Worm (Caenorhabditis elegans) whole organism, L3 larva: ENCODE measurements around the gene mdh-1.

Experiments
- ZK546.5 ChIP-seq: sonication (generic microtip); optimal IDR thresholded peaks from 2 replicates; lab custom pipeline; 2017; ENCODE audit warnings: missing biosample characterization, missing genetic modification characterization
- daf-12 ChIP-seq: fragments of 150-350 bp; optimal IDR thresholded peaks from 2 replicates; lab custom pipeline; 2014; ENCODE audit warnings: missing biosample characterization, missing genetic modification reagents, missing genetic modification characterization
- egl-5 ChIP-seq: fragments of 150-350 bp; optimal IDR thresholded peaks from 2 replicates; lab custom pipeline; 2017; ENCODE audit warnings: missing biosample characterization, missing genetic modification reagents, missing genetic modification characterization, inconsistent platforms
- elt-1 ChIP-seq: fragments of 150-350 bp; optimal IDR thresholded peaks from 2 replicates; lab custom pipeline; 2014; ENCODE audit warnings: missing biosample characterization, missing genetic modification characterization
- elt-3 ChIP-seq, 3 experiments: fragments of 150-350 bp in 1 of 3; sonication (generic microtip) in 2 of 3; optimal IDR thresholded peaks; 2 replicates in 2 of 3; 4 replicates in 1 of 3; lab custom pipeline; 2014 to 2017; ENCODE audit warnings: missing biosample characterization in 3 of 3, missing genetic modification characterization in 3 of 3
- eor-1 ChIP-seq, 2 experiments: fragments of 150-350 bp; optimal IDR thresholded peaks; 2 replicates each; lab custom pipeline; 2014 to 2018; ENCODE audit warnings: missing biosample characterization in 2 of 2, missing genetic modification characterization in 2 of 2
- fkh-10 ChIP-seq: sonication (generic microtip); optimal IDR thresholded peaks from 2 replicates; lab custom pipeline; 2017; ENCODE audit warnings: missing biosample characterization, missing genetic modification reagents, missing genetic modification characterization
- fkh-2 ChIP-seq: fragments of 150-350 bp; optimal IDR thresholded peaks from 2 replicates; lab custom pipeline; 2014; ENCODE audit warnings: missing biosample characterization, missing genetic modification reagents, missing genetic modification characterization
- hmg-11 ChIP-seq: sonication (generic microtip); optimal IDR thresholded peaks from 2 replicates; lab custom pipeline; 2016; ENCODE audit warnings: missing genetic modification characterization, missing compliant biosample characterization
- ztf-11 ChIP-seq: fragments of 150-350 bp; optimal IDR thresholded peaks from 2 replicates; lab custom pipeline; 2014; ENCODE audit warnings: missing biosample characterization, missing genetic modification characterization

Gene mdh-1

ce11 chrV:6471208-6471607 lies 45.1 kb downstream of the mdh-1 start:
- no peak for TF ChIP-seq elt-3 (tag; optimal IDR thresholded peaks at IDR 0.05; lab: Kevin White, UChicago)
- no peak for TF ChIP-seq eor-1 (tag; optimal IDR thresholded peaks at IDR 0.05; lab: Kevin White, UChicago)
- peak; percentile 56 for TF ChIP-seq elt-1 (tag; lab: Kevin White, UChicago)
- no peak for TF ChIP-seq ztf-11 (tag; lab: Kevin White, UChicago)

ce11 chrV:6467676-6468075 lies 48.6 kb downstream of the mdh-1 start:
- TF ChIP-seq daf-12 (tag; lab: Kevin White, UChicago): no peak
- no peak for TF ChIP-seq hmg-11
- no peak for TF ChIP-seq ztf-11 (tag; lab: Kevin White, UChicago)
- peak; percentile 14 for TF ChIP-seq egl-5 (tag; lab: Kevin White, UChicago)
- no peak for TF ChIP-seq ZK546.5 (tag; lab: Kevin White, UChicago)
- no peak for TF ChIP-seq fkh-2
- TF ChIP-seq fkh-10: no peak
- TF ChIP-seq, all 47 proteins: peak for 1
